Worm (Caenorhabditis elegans): ENCODE results near the gene srj-13.
"Not testable (repeated sequence)": the region's sequence is repeated elsewhere in the genome, so short reads cannot be mapped to it uniquely, and the experiment has no call there.

Gene srj-13

DNA sequence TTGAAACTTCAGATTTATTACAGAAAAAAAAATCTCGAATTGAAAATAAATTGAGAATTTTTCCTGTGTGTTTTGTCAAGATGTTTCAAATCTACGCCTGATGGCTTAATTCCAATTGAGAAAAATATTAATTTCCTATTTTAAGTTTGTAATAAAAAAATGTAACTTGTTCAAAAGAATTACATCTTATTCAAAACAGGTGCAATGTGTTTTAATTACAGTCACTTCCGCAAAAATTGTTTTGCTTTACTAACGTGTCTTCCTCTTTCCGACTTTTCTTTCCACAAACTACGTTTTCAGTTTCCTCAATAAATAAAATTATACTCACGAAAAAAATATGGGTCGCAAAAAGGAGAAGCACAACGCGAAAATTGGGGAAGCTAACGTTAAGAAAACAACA is 35.5 kb downstream of the srj-13 start, which contains the start of gene F25E5.16:
F25E5.16 (plus strand) TSS at position 301 of the 400 bp plus-strand sequence.
- TF ChIP-seq unc-62 (GFP tag; optimal IDR thresholded peaks at IDR 0.05) (no peak), fkh-2 (tag; optimal IDR thresholded peaks at IDR 0.05) (no peak), jun-1 (tag; optimal IDR thresholded peaks at IDR 0.05) (no peak), egl-5 (tag; optimal IDR thresholded peaks at IDR 0.05) (no peak), egl-27 (tag; optimal IDR thresholded peaks at IDR 0.05) (no peak), lin-39 (tag; optimal IDR thresholded peaks at IDR 0.05) (no peak), snpc-4 (tag; optimal IDR thresholded peaks at IDR 0.05) (no peak), ZK546.5 (tag; optimal IDR thresholded peaks at IDR 0.05) (no peak), ceh-16 (tag; optimal IDR thresholded peaks at IDR 0.05) (no peak), unc-39 (tag; optimal IDR thresholded peaks at IDR 0.05) (no peak), nhr-67 (tag; optimal IDR thresholded peaks at IDR 0.05) (no peak), eor-1 (tag; optimal IDR thresholded peaks at IDR 0.05) (no peak), nhr-28 (tag; optimal IDR thresholded peaks at IDR 0.05) (no peak), nhr-237 (tag; optimal IDR thresholded peaks at IDR 0.05) (no peak), nhr-25 (tag; optimal IDR thresholded peaks at IDR 0.05) (no peak), ceh-9 (tag; optimal IDR thresholded peaks at IDR 0.05) (no peak), zag-1 (tag; optimal IDR thresholded peaks at IDR 0.05) (no peak), mml-1 (tag; optimal IDR thresholded peaks at IDR 0.05) (no peak), lsy-12 (tag; optimal IDR thresholded peaks at IDR 0.05) (no peak), nhr-43 (tag; optimal IDR thresholded peaks at IDR 0.05; ENCODE audit: poor library complexity, severe bottlenecking) (no peak)

DNA sequence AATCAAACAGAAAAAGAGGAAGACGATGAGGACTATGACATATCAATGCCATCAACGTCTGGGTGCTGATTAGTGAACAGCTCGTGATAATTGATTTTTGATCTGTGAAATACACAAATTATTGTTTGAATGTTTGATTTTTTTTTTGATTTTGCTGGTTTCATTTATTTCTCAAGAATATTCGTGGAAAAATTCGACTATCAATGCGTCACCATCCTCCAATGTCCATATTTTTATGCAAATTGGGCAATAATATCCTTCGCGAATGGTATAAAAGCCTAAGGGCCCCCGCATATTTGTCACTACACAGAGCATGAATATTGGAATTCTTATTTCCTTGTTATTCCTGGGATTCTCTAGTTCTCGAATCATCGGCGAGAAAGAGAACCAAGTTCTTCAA is 37.4 kb downstream of the srj-13 start, which contains the start of gene try-13:
try-13 (plus strand) TSS at position 301 of the 400 bp plus-strand sequence.
- no peak for TF ChIP-seq mdl-1 (tag; optimal IDR thresholded peaks at IDR 0.05)
- TF ChIP-seq snpc-4 (tag; optimal IDR thresholded peaks at IDR 0.05), result no peak
- TF ChIP-seq elt-2 (tag; optimal IDR thresholded peaks at IDR 0.05), result no peak
- TF ChIP-seq ztf-11 (tag; optimal IDR thresholded peaks at IDR 0.05), result no peak

DNA sequence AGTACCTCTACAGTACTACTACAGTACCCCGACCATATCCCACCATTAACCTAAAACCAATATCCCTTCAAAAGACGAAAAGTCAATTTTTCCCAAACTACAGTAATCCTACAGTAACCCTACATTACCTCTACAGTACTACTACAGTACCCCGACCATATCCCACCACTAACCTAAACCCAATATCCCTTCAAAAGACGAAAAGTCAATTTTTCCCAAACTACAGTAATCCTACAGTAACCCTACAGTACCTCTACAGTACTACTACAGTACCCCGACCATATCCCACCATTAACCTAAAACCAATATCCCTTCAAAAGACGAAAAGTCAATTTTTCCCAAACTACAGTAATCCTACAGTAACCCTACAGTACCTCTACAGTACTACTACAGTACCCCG is 41.9 kb downstream of the srj-13 start, which contains the start of gene nhr-141:
nhr-141 (plus strand) TSS at position 331 of the 400 bp plus-strand sequence.
- TF ChIP-seq mml-1, ceh-82, ztf-4 (tag; optimal IDR thresholded peaks at IDR 0.05): not testable (repeated sequence)

DNA sequence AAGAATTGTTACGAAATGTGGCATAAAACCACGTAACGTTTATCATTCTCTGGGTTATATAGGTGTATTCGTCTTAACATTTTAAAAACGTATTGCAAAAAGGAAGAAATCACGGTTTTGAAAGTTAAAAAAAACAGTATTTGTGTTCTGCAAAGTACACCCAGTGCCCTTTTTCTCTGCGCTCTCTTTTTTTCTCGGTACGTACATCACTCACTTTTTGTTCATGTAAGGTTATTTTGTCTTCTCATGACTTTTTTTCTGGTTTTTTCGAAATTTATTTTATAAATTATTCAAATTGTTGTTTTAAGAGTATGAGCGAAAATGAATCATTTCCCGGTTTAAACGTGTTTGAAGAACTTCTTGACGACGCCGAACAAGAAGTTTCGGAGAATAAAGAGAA is 44.5 kb downstream of the srj-13 start, which contains the start of gene F25E5.5:
F25E5.5 (plus strand) TSS at position 301 of the 400 bp plus-strand sequence.
- TF ChIP-seq ceh-16 (tag; optimal IDR thresholded peaks at IDR 0.05) (no peak), mml-1 (tag; optimal IDR thresholded peaks at IDR 0.05) (no peak), nhr-28 (tag; optimal IDR thresholded peaks at IDR 0.05) (no peak), hmg-11 (tag; optimal IDR thresholded peaks at IDR 0.05) (no peak), eor-1 (tag; optimal IDR thresholded peaks at IDR 0.05) (no peak), nhr-43 (tag; optimal IDR thresholded peaks at IDR 0.05; ENCODE audit: poor library complexity, severe bottlenecking) (no peak), mdl-1 (tag; optimal IDR thresholded peaks at IDR 0.05) (no peak), egl-27 (tag; optimal IDR thresholded peaks at IDR 0.05) (no peak), ceh-9 (tag; optimal IDR thresholded peaks at IDR 0.05) (no peak), nfya-1 (tag; optimal IDR thresholded peaks at IDR 0.05; ENCODE audit: insufficient read depth) (no peak), ama-1 (optimal IDR thresholded peaks at IDR 0.05) (no peak), pqm-1 (tag; optimal IDR thresholded peaks at IDR 0.05) (no peak), zag-1 (tag; optimal IDR thresholded peaks at IDR 0.05) (no peak)

DNA sequence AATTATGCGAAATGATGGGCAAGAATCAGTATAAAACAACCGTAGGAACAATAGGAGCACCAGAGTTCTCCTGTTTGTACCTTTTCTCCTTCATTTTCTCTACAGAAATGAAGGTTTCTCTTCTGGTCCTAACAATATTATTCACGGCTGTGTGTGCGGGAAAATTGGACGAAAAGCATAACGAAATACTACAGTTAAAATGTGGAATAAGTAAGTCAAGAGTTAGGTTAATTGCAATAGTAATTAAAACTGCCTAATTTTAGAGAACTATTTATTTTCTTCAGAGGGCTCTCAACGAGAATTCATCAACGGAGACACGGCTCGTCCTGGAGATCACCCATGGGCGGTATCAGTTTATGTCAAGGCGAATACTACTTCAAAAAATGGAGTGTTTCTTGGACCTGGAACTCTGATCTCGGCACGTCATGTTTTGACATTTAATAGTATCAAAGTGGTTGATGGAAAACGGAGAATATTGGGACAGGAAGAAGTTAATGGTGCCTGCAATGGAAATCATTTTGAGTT is 46.9 kb downstream of the srj-13 start, which contains the start of gene try-12:
try-12 (plus strand) TSS at position 51 of the 525 bp plus-strand sequence.
- no peak for TF ChIP-seq egl-27 (tag; optimal IDR thresholded peaks at IDR 0.05)
- TF ChIP-seq lin-39 (tag; optimal IDR thresholded peaks at IDR 0.05), result no peak
- no peak for TF ChIP-seq nhr-76 (tag; optimal IDR thresholded peaks at IDR 0.05)
- TF ChIP-seq nhr-12 (tag; optimal IDR thresholded peaks at IDR 0.05), result no peak
- no peak for TF ChIP-seq R02D3.7 (tag; optimal IDR thresholded peaks at IDR 0.05)
- no peak for TF ChIP-seq nhr-11 (tag; optimal IDR thresholded peaks at IDR 0.05)
- no peak for TF ChIP-seq nhr-237 (tag; optimal IDR thresholded peaks at IDR 0.05)
- TF ChIP-seq nhr-23 (tag; optimal IDR thresholded peaks at IDR 0.05), result no peak
- no peak for TF ChIP-seq mdl-1 (tag; optimal IDR thresholded peaks at IDR 0.05)
- no peak for TF ChIP-seq tbx-2 (tag; optimal IDR thresholded peaks at IDR 0.05)
- no peak for TF ChIP-seq snpc-4 (tag; optimal IDR thresholded peaks at IDR 0.05)
- no peak for TF ChIP-seq aly-2 (tag; optimal IDR thresholded peaks at IDR 0.05)
- TF ChIP-seq zag-1 (tag; optimal IDR thresholded peaks at IDR 0.05), result no peak
- TF ChIP-seq mml-1 (tag; optimal IDR thresholded peaks at IDR 0.05), result no peak
- no peak for TF ChIP-seq egl-5 (tag; optimal IDR thresholded peaks at IDR 0.05)
- TF ChIP-seq ztf-11 (tag; optimal IDR thresholded peaks at IDR 0.05), result no peak
- TF ChIP-seq ztf-4 (tag; optimal IDR thresholded peaks at IDR 0.05), result no peak
- no peak for TF ChIP-seq pqm-1 (tag; optimal IDR thresholded peaks at IDR 0.05)

All from whole organism, L3 larva.